Worm (Caenorhabditis elegans): Measurements from ENCODE around the gene Y51H7C.12.
A peak's percentile ranks its signal among the peaks of the same experiment; 100 is the strongest.

Y51H7C.12 gene

DNA sequence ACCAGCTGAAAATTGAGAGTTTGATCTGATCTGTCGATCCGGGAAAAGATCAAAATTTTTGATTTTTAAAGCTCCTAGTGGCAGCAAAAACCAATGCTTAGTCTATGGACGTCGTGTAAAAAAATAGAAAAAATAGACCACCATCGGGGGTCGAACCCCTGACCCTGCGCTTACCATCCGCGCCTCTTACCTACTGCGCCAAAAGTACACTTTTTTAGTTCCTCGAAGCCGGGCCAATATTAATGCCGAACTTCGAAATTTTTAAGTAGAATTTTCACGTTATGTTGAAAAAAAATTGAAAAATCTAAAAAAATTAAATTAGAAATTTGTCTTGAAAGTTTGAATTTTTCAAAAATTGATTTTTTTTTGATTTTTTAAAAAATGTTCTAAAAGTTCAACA lies 31.4 kb upstream of the Y51H7C.12 start:
- TF ChIP-seq efl-1 (GFP tag; optimal IDR thresholded peaks at IDR 0.05) (no peak), snpc-4 (GFP tag; optimal IDR thresholded peaks at IDR 0.05) (no peak), snpc-4 (tag; optimal IDR thresholded peaks at IDR 0.05) (no peak), madf-8 (GFP tag; conservative IDR thresholded peaks at IDR 0.05) (no peak), Y56A3A.18 (GFP tag; IDR thresholded peaks at IDR 0.05) (no peak), ceh-58 (GFP tag; IDR thresholded peaks at IDR 0.05) (no peak), madf-3 (GFP tag; IDR thresholded peaks at IDR 0.05) (no peak), C06A6.2 (GFP tag; conservative IDR thresholded peaks at IDR 0.05) (no peak), B0261.1 (tag; optimal IDR thresholded peaks at IDR 0.05) (peak; percentile 23), somi-1 (GFP tag; optimal IDR thresholded peaks at IDR 0.05) (no peak), lsy-27 (tag; optimal IDR thresholded peaks at IDR 0.05; ENCODE audit: borderline replicate concordance, insufficient read depth) (no peak), zfh-2 (GFP tag; conservative IDR thresholded peaks at IDR 0.05) (no peak), rcor-1 (GFP tag; IDR thresholded peaks at IDR 0.05) (no peak), ztf-22 (GFP tag; optimal IDR thresholded peaks at IDR 0.05) (no peak), rpc-1 (optimal IDR thresholded peaks at IDR 0.05) (peak; percentile 8), rpc-1 (tag; optimal IDR thresholded peaks at IDR 0.05) (peak; percentile 44), hmg-20 (GFP tag; IDR thresholded peaks at IDR 0.05) (no peak), tbp1 (GFP tag; optimal IDR thresholded peaks at IDR 0.05) (peak; percentile 77), lin-26 (GFP tag; IDR thresholded peaks at IDR 0.05) (peak; percentile 55; the same call in 1 of the 2 replicates)

DNA sequence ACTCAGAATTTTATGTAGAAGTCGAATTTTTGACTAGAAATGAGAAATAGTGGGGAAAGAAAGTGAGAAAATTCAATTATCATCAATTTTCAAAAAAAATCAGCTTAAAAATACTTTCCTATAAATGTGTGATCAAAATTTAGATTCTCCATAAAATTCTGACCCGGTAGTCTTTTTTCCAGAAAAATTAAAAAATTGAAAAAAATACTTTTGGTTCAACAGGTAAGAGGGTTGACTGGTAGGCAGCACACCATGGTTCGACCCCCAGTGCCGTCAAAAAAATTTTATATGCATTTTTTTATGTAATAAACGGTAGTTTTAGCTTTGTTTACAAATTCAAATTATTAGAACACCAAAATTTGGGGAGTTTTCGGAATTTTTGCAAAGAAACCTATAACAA lies 30.7 kb upstream of the Y51H7C.12 start:
- TF ChIP-seq ccch-3 (GFP tag; optimal IDR thresholded peaks at IDR 0.05) (no peak), lsy-27 (tag; optimal IDR thresholded peaks at IDR 0.05; ENCODE audit: borderline replicate concordance, insufficient read depth) (no peak), attf-3 (GFP tag; conservative IDR thresholded peaks at IDR 0.05) (no peak), nhr-90 (tag; optimal IDR thresholded peaks at IDR 0.05) (no peak), rpc-1 (optimal IDR thresholded peaks at IDR 0.05) (peak; percentile 39), rpc-1 (tag; optimal IDR thresholded peaks at IDR 0.05) (peak; percentile 71), F57A8.1 (GFP tag; optimal IDR thresholded peaks at IDR 0.05) (no peak), dpff-1 (tag; optimal IDR thresholded peaks at IDR 0.05) (no peak), gei-17 (GFP tag; optimal IDR thresholded peaks at IDR 0.05) (no peak), Y67H2A.10 (GFP tag; conservative IDR thresholded peaks at IDR 0.05) (no peak), athp-1 (tag; optimal IDR thresholded peaks at IDR 0.05) (no peak), tbp1 (GFP tag; optimal IDR thresholded peaks at IDR 0.05) (peak; percentile 82), hsf-1 (GFP tag; IDR thresholded peaks at IDR 0.05) (no peak), egl-44 (GFP tag; IDR thresholded peaks at IDR 0.05) (no peak), ceh-27 (GFP tag; optimal IDR thresholded peaks at IDR 0.05) (no peak), lin-54 (GFP tag; optimal IDR thresholded peaks at IDR 0.05) (no peak), lin-35 (GFP tag; optimal IDR thresholded peaks at IDR 0.05) (no peak), aptf-3 (GFP tag; IDR thresholded peaks at IDR 0.05) (no peak), let-607 (tag; optimal IDR thresholded peaks at IDR 0.05) (no peak), aptf-2 (GFP tag; conservative IDR thresholded peaks at IDR 0.05) (no peak), ZK185.1 (tag; optimal IDR thresholded peaks at IDR 0.05; ENCODE audit: poor library complexity, severe bottlenecking) (no peak), lin-26 (GFP tag; IDR thresholded peaks at IDR 0.05) (no peak), hmg-1.2 (GFP tag; IDR thresholded peaks at IDR 0.05) (no peak), repo-1 (tag; optimal IDR thresholded peaks at IDR 0.05) (no peak), efl-1 (GFP tag; optimal IDR thresholded peaks at IDR 0.05) (no peak), rec-8 (tag; optimal IDR thresholded peaks at IDR 0.05) (peak in 1 of 2 experiments; percentile 2), B0035.1 (tag; optimal IDR thresholded peaks at IDR 0.05) (no peak), K11D2.4 (GFP tag; IDR thresholded peaks at IDR 0.05) (no peak), B0261.1 (tag; optimal IDR thresholded peaks at IDR 0.05) (peak; percentile 57), F22D6.2 (tag; optimal IDR thresholded peaks at IDR 0.05) (no peak), akir-1 (GFP tag; optimal IDR thresholded peaks at IDR 0.05) (no peak), mes-4 (tag; optimal IDR thresholded peaks at IDR 0.05) (no peak)

All from whole organism, young adult.